Fruit fly (Drosophila melanogaster): Measurements from ENCODE around the gene CG33268.

Gene CG33268

DNA sequence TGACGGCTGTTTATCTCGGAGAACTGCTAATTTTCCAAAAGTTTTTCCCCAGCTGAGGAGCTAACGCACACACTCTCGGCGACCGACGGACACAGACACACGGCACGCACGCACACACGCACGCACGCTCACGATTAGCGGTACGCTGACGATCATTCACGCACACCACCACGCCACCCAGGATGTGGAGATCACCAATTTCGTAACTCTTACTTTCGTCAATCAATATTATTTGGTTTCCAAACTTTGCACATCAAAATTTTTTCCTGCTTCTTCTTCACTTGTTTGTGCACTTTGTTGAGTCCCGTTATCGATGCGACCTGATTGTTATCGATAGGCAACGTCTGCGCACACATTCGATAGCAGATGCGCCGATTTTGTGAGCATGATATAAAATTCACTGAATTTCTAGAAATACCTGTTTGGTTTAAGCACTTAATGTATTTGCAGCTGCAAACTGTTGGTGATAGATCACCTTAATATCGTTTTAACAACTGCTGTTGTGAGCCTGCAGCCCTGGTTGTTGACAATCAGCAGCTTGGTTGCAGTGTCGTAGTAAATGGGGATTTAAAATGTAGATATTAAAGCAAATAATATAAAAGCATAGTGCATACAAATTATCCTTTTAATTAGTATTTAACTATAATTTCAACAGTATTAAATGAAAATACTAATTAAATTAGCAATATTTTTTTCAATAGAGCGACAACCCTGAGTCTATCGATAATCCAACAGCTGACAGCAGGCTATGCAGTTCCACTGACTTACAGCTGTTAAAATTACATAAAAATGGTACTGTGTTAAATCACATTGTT is 28.9 kb downstream of the CG33268 start, which contains the start of the genes CG7394 and Mob2:
CG7394 (plus strand) TSS at position 51 of the 815 bp plus-strand sequence.
Mob2 (minus strand) TSS at position 288 of the 815 bp plus-strand sequence.
- no peak for TF ChIP-seq CG13204 (GFP tag; optimal IDR thresholded peaks at IDR 0.05)
- peak; percentile 85 for TF ChIP-seq D1 (tag; optimal IDR thresholded peaks at IDR 0.05)
- peak; percentile 71 for TF ChIP-seq rn (GFP tag; IDR thresholded peaks at IDR 0.05)
- TF ChIP-seq CG12605 (GFP tag; IDR thresholded peaks at IDR 0.05) = peak; percentile 81
- peak; percentile 17 for TF ChIP-seq EcR (GFP tag; optimal IDR thresholded peaks at IDR 0.05)
- TF ChIP-seq CG34367 (tag; optimal IDR thresholded peaks at IDR 0.05) = peak; percentile 80
- peak; percentile 87 for TF ChIP-seq Pif1B (GFP tag; optimal IDR thresholded peaks at IDR 0.05)
- peak; percentile 87 for TF ChIP-seq CG4496 (GFP tag; IDR thresholded peaks at IDR 0.05)
- peak; percentile 84 for TF ChIP-seq CG14655 (GFP tag; optimal IDR thresholded peaks at IDR 0.05)
- peak; percentile 75 for TF ChIP-seq CG9948 (tag; optimal IDR thresholded peaks at IDR 0.05)
- peak; percentile 86; the same call in 1 of the 2 replicates for TF ChIP-seq CG32121 (GFP tag; IDR thresholded peaks at IDR 0.05)
- peak; percentile 88 for TF ChIP-seq Pif1A (GFP tag; optimal IDR thresholded peaks at IDR 0.05)
- TF ChIP-seq gl (tag; optimal IDR thresholded peaks at IDR 0.05) = peak; percentile 13
- TF ChIP-seq CG17806 (tag; optimal IDR thresholded peaks at IDR 0.05) = peak; percentile 87
- TF ChIP-seq Snoo (tag; optimal IDR thresholded peaks at IDR 0.05) = peak; percentile 81
- TF ChIP-seq Ets98B (GFP tag; IDR thresholded peaks at IDR 0.05) = peak; percentile 87
- TF ChIP-seq CG8159 (tag; optimal IDR thresholded peaks at IDR 0.05) = peak; percentile 81
- peak; percentile 90 for TF ChIP-seq fd96Ca (GFP tag; IDR thresholded peaks at IDR 0.05)
- peak; percentile 50; the same call in 1 of the 2 replicates for TF ChIP-seq CG10348 (GFP tag; IDR thresholded peaks at IDR 0.05)
- peak; percentile 80 for TF ChIP-seq CG8301 (tag; optimal IDR thresholded peaks at IDR 0.05)
- peak; percentile 81 for TF ChIP-seq CG15710 (tag; optimal IDR thresholded peaks at IDR 0.05)

DNA sequence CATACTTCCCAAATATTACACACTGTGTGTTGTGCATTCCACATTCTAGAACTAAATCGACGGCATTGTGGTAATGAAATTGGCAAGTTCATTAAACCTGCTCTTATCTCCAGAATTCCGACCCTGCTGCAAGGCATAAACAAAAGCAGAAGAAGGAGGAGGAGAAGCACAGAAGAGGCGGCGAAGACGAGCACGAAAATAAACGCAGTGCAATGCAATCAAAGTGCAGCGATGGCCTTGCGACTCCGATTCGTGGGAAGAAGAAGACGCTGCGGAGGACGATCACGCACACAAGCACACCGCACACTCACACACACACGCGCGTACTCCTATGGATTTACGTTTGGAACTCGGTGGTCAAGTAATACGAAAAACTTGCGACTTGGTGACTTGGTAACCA is 30.1 kb downstream of the CG33268 start:
- no peak for TF ChIP-seq CG8159 (tag; optimal IDR thresholded peaks at IDR 0.05)
- TF ChIP-seq CG13204 (GFP tag; optimal IDR thresholded peaks at IDR 0.05) = peak; percentile 60
- 0 out of 3 replicates have a peak, but pooled peaks have one; percentile 9 for TF ChIP-seq CG4496 (GFP tag; IDR thresholded peaks at IDR 0.05)
- TF ChIP-seq fd96Ca (GFP tag; IDR thresholded peaks at IDR 0.05) = no peak
- TF ChIP-seq Ets98B (GFP tag; IDR thresholded peaks at IDR 0.05) = no peak
- TF ChIP-seq CG12605 (GFP tag; IDR thresholded peaks at IDR 0.05) = no peak
- TF ChIP-seq CG9948 (tag; optimal IDR thresholded peaks at IDR 0.05) = no peak
- TF ChIP-seq Pif1A (GFP tag; optimal IDR thresholded peaks at IDR 0.05) = no peak
- peak; percentile 97 for TF ChIP-seq EcR (GFP tag; optimal IDR thresholded peaks at IDR 0.05)
- TF ChIP-seq CG8301 (tag; optimal IDR thresholded peaks at IDR 0.05) = no peak
- TF ChIP-seq D1 (tag; optimal IDR thresholded peaks at IDR 0.05) = no peak
- no peak for TF ChIP-seq CG17806 (tag; optimal IDR thresholded peaks at IDR 0.05)
- TF ChIP-seq CG14655 (GFP tag; optimal IDR thresholded peaks at IDR 0.05) = no peak

DNA sequence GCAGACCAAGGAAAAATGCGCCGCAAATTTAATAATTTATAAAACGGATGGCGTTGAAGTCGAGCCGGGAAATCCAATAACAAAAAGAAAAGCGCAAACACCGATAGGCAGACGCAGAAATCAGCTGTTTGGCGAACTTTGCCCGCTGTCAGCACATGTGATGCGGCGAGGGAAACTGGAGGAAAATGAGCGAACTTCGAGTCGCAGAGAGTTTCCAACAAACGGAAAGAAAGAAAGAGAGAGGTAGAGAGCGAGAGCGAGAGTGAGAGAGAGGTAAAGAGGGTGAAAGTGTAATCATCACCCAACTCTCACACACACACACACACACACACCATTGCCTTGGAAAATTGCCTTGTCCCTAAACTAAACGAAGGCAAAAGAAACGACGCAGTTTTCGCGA is 33.8 kb downstream of the CG33268 start:
- TF ChIP-seq fd96Ca (GFP tag; IDR thresholded peaks at IDR 0.05) (peak; percentile 78), Pif1A (GFP tag; optimal IDR thresholded peaks at IDR 0.05) (peak; percentile 50), CG9948 (tag; optimal IDR thresholded peaks at IDR 0.05) (peak; percentile 9), EcR (GFP tag; optimal IDR thresholded peaks at IDR 0.05) (peak; percentile 6), gl (tag; optimal IDR thresholded peaks at IDR 0.05) (peak; percentile 89), CG34367 (tag; optimal IDR thresholded peaks at IDR 0.05) (peak; percentile 33), Pif1B (GFP tag; optimal IDR thresholded peaks at IDR 0.05) (peak; percentile 6), CG17806 (tag; optimal IDR thresholded peaks at IDR 0.05) (peak; percentile 21), CG13204 (GFP tag; optimal IDR thresholded peaks at IDR 0.05) (peak; percentile 73), CG14655 (GFP tag; optimal IDR thresholded peaks at IDR 0.05) (peak; percentile 77), CG32121 (GFP tag; IDR thresholded peaks at IDR 0.05) (peak; percentile 26; the same call in 1 of the 2 replicates), CG10348 (GFP tag; IDR thresholded peaks at IDR 0.05) (no peak), CG8159 (tag; optimal IDR thresholded peaks at IDR 0.05) (peak; percentile 9), D1 (tag; optimal IDR thresholded peaks at IDR 0.05) (no peak), CG15710 (tag; optimal IDR thresholded peaks at IDR 0.05) (no peak), rn (GFP tag; IDR thresholded peaks at IDR 0.05) (no peak), Ets98B (GFP tag; IDR thresholded peaks at IDR 0.05) (peak; percentile 76), CG12605 (GFP tag; IDR thresholded peaks at IDR 0.05) (peak; percentile 84), CG8301 (tag; optimal IDR thresholded peaks at IDR 0.05) (peak; percentile 73), Snoo (tag; optimal IDR thresholded peaks at IDR 0.05) (no peak), CG4496 (GFP tag; IDR thresholded peaks at IDR 0.05) (peak; percentile 74)

DNA sequence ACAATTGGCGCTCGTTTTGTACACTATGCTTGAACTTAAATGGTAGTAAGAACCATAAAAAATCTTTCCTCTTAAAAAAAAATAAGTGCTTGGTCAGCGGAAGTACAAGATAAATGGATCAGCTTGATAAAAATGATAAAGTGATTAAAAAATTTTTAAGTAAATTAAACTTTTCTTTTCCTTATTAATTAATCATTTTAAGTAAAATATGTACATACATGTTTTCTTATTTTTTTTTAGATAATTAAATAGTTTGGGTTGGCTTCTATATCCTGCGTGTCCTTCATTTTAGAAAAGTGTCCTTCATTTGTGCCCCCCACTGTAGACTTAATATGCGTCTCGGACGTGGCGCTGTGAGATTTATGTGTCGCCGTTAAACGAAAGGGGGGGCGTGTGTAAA is 34.4 kb downstream of the CG33268 start:
- peak; percentile 8 for TF ChIP-seq CG9948 (tag; optimal IDR thresholded peaks at IDR 0.05)
- no peak for TF ChIP-seq CG10348 (GFP tag; IDR thresholded peaks at IDR 0.05)
- no peak for TF ChIP-seq CG12605 (GFP tag; IDR thresholded peaks at IDR 0.05)
- no peak for TF ChIP-seq CG13204 (GFP tag; optimal IDR thresholded peaks at IDR 0.05)

DNA sequence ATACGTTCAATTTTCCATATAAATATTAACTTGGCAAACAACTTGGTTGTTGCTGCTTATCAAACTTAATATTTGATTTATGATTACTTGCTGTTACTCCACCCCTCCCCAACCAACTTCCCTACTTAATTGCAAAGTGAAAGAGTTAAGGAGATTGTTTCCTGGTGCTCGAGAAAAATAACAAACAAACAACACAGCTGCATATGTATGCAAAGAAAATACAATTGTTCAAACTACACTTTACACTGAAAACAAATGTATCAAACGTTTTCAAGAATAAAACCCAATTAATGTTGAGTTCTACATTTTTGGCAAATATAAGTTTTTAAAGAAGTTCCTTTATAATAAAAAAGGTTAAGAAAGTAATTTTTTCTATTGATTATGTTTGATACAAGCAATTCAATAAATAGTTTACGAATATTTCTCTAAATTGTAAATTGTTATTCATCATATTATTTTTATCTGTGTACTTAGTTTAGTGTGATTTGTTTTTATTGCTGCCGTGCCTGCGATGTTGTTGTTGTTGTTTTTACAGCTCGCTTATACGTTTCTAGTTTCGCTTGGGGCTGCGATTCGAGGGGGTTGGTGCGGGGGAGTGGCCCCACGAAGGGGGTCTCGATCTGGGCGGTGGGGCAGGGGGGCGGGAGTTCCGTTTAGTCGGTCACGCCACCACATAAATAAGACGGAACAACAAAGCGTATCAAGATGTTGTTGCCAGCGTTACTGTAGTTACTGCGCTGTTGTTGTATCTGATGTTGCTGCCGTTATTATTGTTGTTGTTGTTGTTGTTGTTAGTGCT is 35.2 kb downstream of the CG33268 start:
- no peak for TF ChIP-seq Pif1A (GFP tag; optimal IDR thresholded peaks at IDR 0.05)
- TF ChIP-seq Snoo (tag; optimal IDR thresholded peaks at IDR 0.05) = no peak
- TF ChIP-seq CG32121 (GFP tag; IDR thresholded peaks at IDR 0.05) = peak; percentile 75
- TF ChIP-seq gl (tag; optimal IDR thresholded peaks at IDR 0.05) = peak; percentile 62
- TF ChIP-seq Pif1B (GFP tag; optimal IDR thresholded peaks at IDR 0.05) = no peak
- TF ChIP-seq Ets98B (GFP tag; IDR thresholded peaks at IDR 0.05) = peak; percentile 28; the same call in 1 of the 2 replicates
- TF ChIP-seq CG9948 (tag; optimal IDR thresholded peaks at IDR 0.05) = peak; percentile 73
- no peak for TF ChIP-seq CG10348 (GFP tag; IDR thresholded peaks at IDR 0.05)
- peak; percentile 55 for TF ChIP-seq CG13204 (GFP tag; optimal IDR thresholded peaks at IDR 0.05)
- TF ChIP-seq rn (GFP tag; IDR thresholded peaks at IDR 0.05) = no peak
- peak; percentile 82 for TF ChIP-seq CG8301 (tag; optimal IDR thresholded peaks at IDR 0.05)
- TF ChIP-seq CG14655 (GFP tag; optimal IDR thresholded peaks at IDR 0.05) = peak; percentile 71
- peak; percentile 75 for TF ChIP-seq CG8159 (tag; optimal IDR thresholded peaks at IDR 0.05)
- peak; percentile 47; the same call in 1 of the 2 replicates for TF ChIP-seq CG12605 (GFP tag; IDR thresholded peaks at IDR 0.05)
- TF ChIP-seq D1 (tag; optimal IDR thresholded peaks at IDR 0.05) = peak; percentile 17
- TF ChIP-seq CG4496 (GFP tag; IDR thresholded peaks at IDR 0.05) = peak; percentile 48; the same call in 1 of the 3 replicates
- peak; percentile 69; the same call in 1 of the 3 replicates for TF ChIP-seq fd96Ca (GFP tag; IDR thresholded peaks at IDR 0.05)
- TF ChIP-seq CG17806 (tag; optimal IDR thresholded peaks at IDR 0.05) = peak; percentile 66
- peak; percentile 9 for TF ChIP-seq EcR (GFP tag; optimal IDR thresholded peaks at IDR 0.05)
- peak; percentile 54 for TF ChIP-seq CG15710 (tag; optimal IDR thresholded peaks at IDR 0.05)
- TF ChIP-seq CG34367 (tag; optimal IDR thresholded peaks at IDR 0.05) = peak; percentile 28

Measured in whole organism, pupa.